Worm (Caenorhabditis elegans) whole organism, L2 larva: ENCODE results near the gene ctsa-2.

ENCODE experiments used
- R02D3.7 ChIP-seq: fragments of 150-350 bp; optimal IDR thresholded peaks from 2 replicates; lab custom pipeline; 2014; ENCODE audit warnings: missing biosample characterization, missing genetic modification characterization
- crh-2 ChIP-seq: sonication (generic microtip); optimal IDR thresholded peaks from 2 replicates; lab custom pipeline; 2017; ENCODE audit warnings: missing biosample characterization, missing genetic modification characterization
- egl-27 ChIP-seq: sonication (generic microtip); optimal IDR thresholded peaks from 3 replicates; lab custom pipeline; 2017; ENCODE audit warnings: missing biosample characterization, missing genetic modification reagents, missing genetic modification characterization
- lin-39 ChIP-seq: fragments of 150-350 bp; optimal IDR thresholded peaks from 2 replicates; lab custom pipeline; 2014; ENCODE audit warnings: missing biosample characterization, missing genetic modification reagents, missing genetic modification characterization
- mbf-1 ChIP-seq: sonication (generic microtip); optimal IDR thresholded peaks from 2 replicates; lab custom pipeline; 2017; ENCODE audit warnings: missing biosample characterization, missing genetic modification characterization
- mdl-1 ChIP-seq, 2 experiments: fragments of 150-350 bp in 1 of 2; sonication (generic microtip) in 1 of 2; optimal IDR thresholded peaks; 2 replicates each; lab custom pipeline; 2017; ENCODE audit warnings: missing biosample characterization in 2 of 2, missing genetic modification characterization in 2 of 2
- nhr-77 ChIP-seq: fragments of 150-350 bp; optimal IDR thresholded peaks from 2 replicates; lab custom pipeline; 2014; ENCODE audit warnings: missing biosample characterization, missing genetic modification characterization
- zag-1 ChIP-seq: fragments of 150-350 bp; optimal IDR thresholded peaks from 2 replicates; lab custom pipeline; 2014; ENCODE audit warnings: missing biosample characterization, missing genetic modification characterization
- ztf-11 ChIP-seq: sonication (generic microtip); optimal IDR thresholded peaks from 2 replicates; lab custom pipeline; 2017; ENCODE audit warnings: missing biosample characterization, missing genetic modification characterization

DNA sequence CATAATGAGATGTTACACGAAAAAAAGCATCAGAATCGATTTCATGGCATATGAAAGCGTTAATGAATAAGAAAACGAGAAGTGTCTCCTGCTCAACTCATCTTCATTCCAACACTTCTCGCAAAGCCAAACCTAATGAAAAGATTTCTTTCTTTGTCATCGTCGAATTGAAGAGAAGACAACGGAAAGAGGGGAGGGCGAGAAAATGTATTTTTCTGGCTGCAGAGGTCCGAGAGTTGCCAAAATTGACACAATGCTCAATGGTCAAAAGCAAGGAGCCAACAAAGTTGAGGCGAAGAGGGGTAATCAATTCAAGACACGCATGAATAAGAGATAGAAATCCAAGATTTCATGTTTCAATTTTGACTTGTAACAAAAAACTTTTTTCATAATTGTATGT lies 11.3 kb downstream of the ctsa-2 start:
- TF ChIP-seq mdl-1 (tag; optimal IDR thresholded peaks at IDR 0.05; lab: Kevin White, UChicago) (no peak), zag-1 (no peak), lin-39 (tag; lab: Kevin White, UChicago) (no peak), nhr-77 (tag; lab: Kevin White, UChicago) (no peak), crh-2 (tag; lab: Kevin White, UChicago) (no peak), ztf-11 (tag; lab: Kevin White, UChicago) (no peak), mbf-1 (no peak), egl-27 (no peak), R02D3.7 (no peak)
